Fruit fly (Drosophila melanogaster): Measurements from ENCODE around the gene NP15.6.
A peak's percentile ranks its signal among the peaks of the same experiment; 100 is the strongest.

Gene NP15.6

dm6 chr3R:19031210-19031609, 4.0 kb downstream of the NP15.6 start, which contains the start of the genes Prp18 and CG6013 (continued):
- peak; percentile 47 for TF ChIP-seq YL-1 (GFP tag; optimal IDR thresholded peaks at IDR 0.05)
- TF ChIP-seq CG32532 (GFP tag; IDR thresholded peaks at IDR 0.05) = peak; percentile 63; the same call in 1 of the 2 replicates
- no peak for TF ChIP-seq dati (GFP tag; IDR thresholded peaks at IDR 0.05)
- TF ChIP-seq CG13775 (GFP tag; optimal IDR thresholded peaks at IDR 0.05) = peak; percentile 60
- no peak for TF ChIP-seq mld (GFP tag; IDR thresholded peaks at IDR 0.05; ENCODE audit: partially characterized antibody)
- peak; percentile 97 for TF ChIP-seq CG11696 (GFP tag; IDR thresholded peaks at IDR 0.05)
- TF ChIP-seq CG30403 (GFP tag; optimal IDR thresholded peaks at IDR 0.05) = peak; percentile 63
- peak; percentile 39 for TF ChIP-seq pzg (GFP tag; optimal IDR thresholded peaks at IDR 0.05)
- no peak for TF ChIP-seq Trl (optimal IDR thresholded peaks at IDR 0.05)
- no peak for TF ChIP-seq Trl (GFP tag; optimal IDR thresholded peaks at IDR 0.05)
- peak; percentile 63 for TF ChIP-seq CG10147 (GFP tag; optimal IDR thresholded peaks at IDR 0.05)
- peak; percentile 63 for TF ChIP-seq fd3F (GFP tag; optimal IDR thresholded peaks at IDR 0.05)
- no peak for TF ChIP-seq ro (GFP tag; IDR thresholded peaks at IDR 0.05)
- peak; percentile 75 for TF ChIP-seq CG31441 (GFP tag; IDR thresholded peaks at IDR 0.05)
- TF ChIP-seq Doc2 (GFP tag; IDR thresholded peaks at IDR 0.05) = no peak
- no peak for TF ChIP-seq CG8478 (optimal IDR thresholded peaks at IDR 0.05)
- no peak for TF ChIP-seq Aef1 (GFP tag; IDR thresholded peaks at IDR 0.05)
- TF ChIP-seq CG9215 (GFP tag; IDR thresholded peaks at IDR 0.05) = peak; percentile 36; the same call in 1 of the 2 replicates
- TF ChIP-seq stwl (tag; optimal IDR thresholded peaks at IDR 0.05) = peak; percentile 82
- 0 out of 2 replicates have a peak, but pooled peaks have one; percentile 34 for TF ChIP-seq CG3847 (GFP tag; IDR thresholded peaks at IDR 0.05)
- no peak for TF ChIP-seq hth (optimal IDR thresholded peaks at IDR 0.05)
- no peak for TF ChIP-seq Tbp (GFP tag; optimal IDR thresholded peaks at IDR 0.05)
- peak; percentile 4 for TF ChIP-seq CG5245 (GFP tag; optimal IDR thresholded peaks at IDR 0.05)
- peak; percentile 80 for TF ChIP-seq Abd-B (GFP tag; optimal IDR thresholded peaks at IDR 0.05)
- no peak for TF ChIP-seq CG17186 (GFP tag; optimal IDR thresholded peaks at IDR 0.05)
- TF ChIP-seq CG9437 (GFP tag; optimal IDR thresholded peaks at IDR 0.05) = peak; percentile 13
- peak; percentile 47 for TF ChIP-seq Fer3 (tag; optimal IDR thresholded peaks at IDR 0.05)
- TF ChIP-seq H15 (GFP tag; IDR thresholded peaks at IDR 0.05) = no peak
- TF ChIP-seq CG11093 (GFP tag; IDR thresholded peaks at IDR 0.05) = no peak
- peak; percentile 58 for TF ChIP-seq CG4328 (GFP tag; optimal IDR thresholded peaks at IDR 0.05)
- TF ChIP-seq onecut (GFP tag; IDR thresholded peaks at IDR 0.05) = peak; percentile 95
- TF ChIP-seq seq (GFP tag; IDR thresholded peaks at IDR 0.05) = no peak
- TF ChIP-seq Nf-YC (tag; optimal IDR thresholded peaks at IDR 0.05) = peak; percentile 66
- TF ChIP-seq slbo (GFP tag; IDR thresholded peaks at IDR 0.05) = peak; percentile 62
- TF ChIP-seq Dad (GFP tag; optimal IDR thresholded peaks at IDR 0.05) = no peak
- TF ChIP-seq CG17829 (tag; optimal IDR thresholded peaks at IDR 0.05) = peak; percentile 78
- no peak for TF ChIP-seq CG12236 (GFP tag; optimal IDR thresholded peaks at IDR 0.05)
- no peak for TF ChIP-seq CG6272 (GFP tag; IDR thresholded peaks at IDR 0.05)
- no peak for TF ChIP-seq lab (GFP tag; optimal IDR thresholded peaks at IDR 0.05)
- peak; percentile 47 for TF ChIP-seq CG13296 (GFP tag; optimal IDR thresholded peaks at IDR 0.05)
- TF ChIP-seq odd (GFP tag; optimal IDR thresholded peaks at IDR 0.05) = no peak
- peak; percentile 58 for TF ChIP-seq unpg (GFP tag; optimal IDR thresholded peaks at IDR 0.05)
- TF ChIP-seq CoRest (tag; optimal IDR thresholded peaks at IDR 0.05) = peak; percentile 79
- peak; percentile 56 for TF ChIP-seq twi (tag; optimal IDR thresholded peaks at IDR 0.05)
- TF ChIP-seq D (optimal IDR thresholded peaks at IDR 0.05) = no peak
- TF ChIP-seq D (GFP tag; optimal IDR thresholded peaks at IDR 0.05) = peak; percentile 7
- peak; percentile 89 for TF ChIP-seq sd (tag; optimal IDR thresholded peaks at IDR 0.05)
- peak; percentile 65 for TF ChIP-seq CG30020 (tag; optimal IDR thresholded peaks at IDR 0.05)
- TF ChIP-seq CG15601 (tag; optimal IDR thresholded peaks at IDR 0.05) = peak; percentile 75
- TF ChIP-seq phol (tag; optimal IDR thresholded peaks at IDR 0.05) = peak; percentile 81
- no peak for TF ChIP-seq pan (optimal IDR thresholded peaks at IDR 0.05)
- peak in 1 of 2 experiments; percentile 56 for TF ChIP-seq pan (GFP tag; optimal IDR thresholded peaks at IDR 0.05 in 1 of 2, IDR thresholded peaks at IDR 0.05 in 1 of 2)
- peak; percentile 12 for TF ChIP-seq kah (GFP tag; optimal IDR thresholded peaks at IDR 0.05)

Data from whole organism, embryonic.